Worm (Caenorhabditis elegans) whole organism, late embryonic: ENCODE measurements around the gene Y38H6C.4.

Source experiments
- C08G9.2 ChIP-seq: sonication (generic microtip); optimal IDR thresholded peaks from 2 replicates; lab custom pipeline; 2016; ENCODE audit warnings: mild to moderate bottlenecking, missing genetic modification characterization, moderate library complexity, missing compliant biosample characterization
- K02D7.2 ChIP-seq: sonication (generic microtip); optimal IDR thresholded peaks from 2 replicates; lab custom pipeline; 2017; ENCODE audit warnings: mild to moderate bottlenecking, missing genetic modification characterization, missing compliant biosample characterization
- K09A11.1 ChIP-seq: sonication (generic microtip); optimal IDR thresholded peaks from 2 replicates; lab custom pipeline; 2017; ENCODE audit warnings: antibody characterized with exemption, mild to moderate bottlenecking, missing genetic modification characterization, missing compliant biosample characterization; ENCODE audit not compliant: insufficient read depth
- T23F11.4 ChIP-seq: fragments of 200-800 bp; sonication (Bioruptor generic); optimal IDR thresholded peaks from 2 replicates; lab custom pipeline; 2018; ENCODE audit warnings: mild to moderate bottlenecking, missing genetic modification characterization, missing compliant biosample characterization
- ahr-1 ChIP-seq: sonication (generic microtip); optimal IDR thresholded peaks from 2 replicates; lab custom pipeline; 2016; ENCODE audit warnings: missing genetic modification characterization, missing compliant biosample characterization
- ama-1 ChIP-seq: fragments of 150-350 bp; optimal IDR thresholded peaks from 2 replicates; lab custom pipeline; 2014
- ceh-14 ChIP-seq: sonication (generic microtip); optimal IDR thresholded peaks from 2 replicates; lab custom pipeline; 2016; ENCODE audit warnings: missing genotype, missing genetic modification characterization, missing compliant biosample characterization
- ceh-19 ChIP-seq: fragments of 200-800 bp; sonication (Bioruptor generic); optimal IDR thresholded peaks from 2 replicates; lab custom pipeline; 2018; ENCODE audit warnings: mild to moderate bottlenecking, missing genetic modification characterization, missing compliant biosample characterization
- ceh-22 ChIP-seq: sonication (generic microtip); optimal IDR thresholded peaks from 2 replicates; lab custom pipeline; 2017; ENCODE audit warnings: missing biosample characterization, missing genetic modification characterization
- ceh-24 ChIP-seq: sonication (generic microtip); optimal IDR thresholded peaks from 2 replicates; lab custom pipeline; 2016; ENCODE audit warnings: mild to moderate bottlenecking, missing genetic modification characterization, missing compliant biosample characterization
- ceh-30 ChIP-seq: fragments of 150-350 bp; optimal IDR thresholded peaks from 2 replicates; lab custom pipeline; 2014; ENCODE audit warnings: missing biosample characterization, missing genetic modification characterization
- ceh-31 ChIP-seq: sonication (generic microtip); optimal IDR thresholded peaks from 2 replicates; lab custom pipeline; 2016; ENCODE audit warnings: missing genetic modification characterization, missing compliant biosample characterization
- ceh-34 ChIP-seq: sonication (generic microtip); optimal IDR thresholded peaks from 2 replicates; lab custom pipeline; 2016; ENCODE audit warnings: mild to moderate bottlenecking, missing genetic modification characterization, missing compliant biosample characterization
- ceh-45 ChIP-seq: fragments of 200-800 bp; sonication (Bioruptor generic); IDR thresholded peaks from 2 replicates; pipeline ENCODE4 v1.3.6; 2022; ENCODE audit warnings: missing genetic modification reagents, missing genetic modification characterization, missing compliant biosample characterization
- ceh-48 ChIP-seq: sonication (generic microtip); optimal IDR thresholded peaks from 2 replicates; lab custom pipeline; 2016; ENCODE audit warnings: missing genetic modification characterization, inconsistent platforms, missing compliant biosample characterization
- ceh-6 ChIP-seq: fragments of 200-800 bp; sonication (Bioruptor generic); optimal IDR thresholded peaks from 2 replicates; lab custom pipeline; 2018; ENCODE audit warnings: mild to moderate bottlenecking, missing genetic modification characterization, missing compliant biosample characterization
- ceh-9 ChIP-seq: sonication (generic microtip); optimal IDR thresholded peaks from 2 replicates; lab custom pipeline; 2016; ENCODE audit warnings: mild to moderate bottlenecking, missing genetic modification characterization, inconsistent platforms, missing compliant biosample characterization
- che-1 ChIP-seq: sonication (generic microtip); optimal IDR thresholded peaks from 2 replicates; lab custom pipeline; 2016; ENCODE audit warnings: mild to moderate bottlenecking, missing genetic modification characterization, missing compliant biosample characterization
- elt-2 ChIP-seq: sonication (generic microtip); optimal IDR thresholded peaks from 2 replicates; lab custom pipeline; 2016; ENCODE audit warnings: missing genetic modification reagents, missing genetic modification characterization, missing compliant biosample characterization
- elt-4 ChIP-seq: sonication (generic microtip); optimal IDR thresholded peaks from 2 replicates; lab custom pipeline; 2016; ENCODE audit warnings: missing genetic modification characterization, missing compliant biosample characterization
- ets-4 ChIP-seq: sonication (generic microtip); optimal IDR thresholded peaks from 2 replicates; lab custom pipeline; 2016; ENCODE audit warnings: missing genetic modification characterization, missing compliant biosample characterization
- eyg-1 ChIP-seq: sonication (generic microtip); optimal IDR thresholded peaks from 2 replicates; lab custom pipeline; 2016; ENCODE audit warnings: missing genotype, missing genetic modification characterization, missing compliant biosample characterization
- fkh-10 ChIP-seq: fragments of 150-350 bp; optimal IDR thresholded peaks from 2 replicates; lab custom pipeline; 2014; ENCODE audit warnings: missing biosample characterization, missing genetic modification reagents, missing genetic modification characterization
- fkh-6 ChIP-seq: sonication (generic microtip); optimal IDR thresholded peaks from 2 replicates; lab custom pipeline; 2016; ENCODE audit warnings: missing genetic modification characterization, missing compliant biosample characterization
- gmeb-2 ChIP-seq: sonication (generic microtip); optimal IDR thresholded peaks from 2 replicates; lab custom pipeline; 2016; ENCODE audit warnings: missing genetic modification characterization, inconsistent platforms, missing compliant biosample characterization
- hlh-30 ChIP-seq: sonication (generic microtip); optimal IDR thresholded peaks from 2 replicates; lab custom pipeline; 2017; ENCODE audit warnings: antibody characterized with exemption, missing genetic modification characterization, missing compliant biosample characterization; ENCODE audit not compliant: insufficient read depth
- hlh-8 ChIP-seq: sonication (generic microtip); optimal IDR thresholded peaks from 2 replicates; lab custom pipeline; 2016; ENCODE audit warnings: missing genotype, missing genetic modification characterization, missing compliant biosample characterization
- lim-6 ChIP-seq: sonication (generic microtip); optimal IDR thresholded peaks from 2 replicates; lab custom pipeline; 2016; ENCODE audit warnings: missing genetic modification characterization, missing compliant biosample characterization
- lin-11 ChIP-seq: fragments of 200-800 bp; sonication (Bioruptor generic); optimal IDR thresholded peaks from 2 replicates; lab custom pipeline; 2018; ENCODE audit warnings: mild to moderate bottlenecking, missing genetic modification characterization, missing compliant biosample characterization
- nfya-1 ChIP-seq: sonication (generic microtip); optimal IDR thresholded peaks from 2 replicates; lab custom pipeline; 2017; ENCODE audit warnings: missing genetic modification characterization, mild to moderate bottlenecking, missing compliant biosample characterization, antibody characterized with exemption, moderate library complexity
- nhr-11 ChIP-seq: fragments of 150-350 bp; optimal IDR thresholded peaks from 2 replicates; lab custom pipeline; 2014; ENCODE audit warnings: missing biosample characterization, missing genetic modification characterization
- nhr-232 ChIP-seq: sonication (generic microtip); optimal IDR thresholded peaks from 2 replicates; lab custom pipeline; 2016; ENCODE audit warnings: missing genetic modification characterization, missing compliant biosample characterization
- odd-2 ChIP-seq: sonication (generic microtip); optimal IDR thresholded peaks from 2 replicates; lab custom pipeline; 2017; ENCODE audit warnings: antibody characterized with exemption, mild to moderate bottlenecking, missing genetic modification characterization, missing compliant biosample characterization
- pag-3 ChIP-seq: sonication (generic microtip); optimal IDR thresholded peaks from 2 replicates; lab custom pipeline; 2016; ENCODE audit warnings: missing compliant biosample characterization, missing genetic modification characterization, borderline replicate concordance
- pat-9 ChIP-seq: fragments of 200-800 bp; sonication (Bioruptor generic); optimal IDR thresholded peaks from 2 replicates; lab custom pipeline; 2018; ENCODE audit warnings: mild to moderate bottlenecking, missing genetic modification characterization, moderate library complexity, missing compliant biosample characterization
- pax-1 ChIP-seq: fragments of 150-350 bp; optimal IDR thresholded peaks from 2 replicates; lab custom pipeline; 2014; ENCODE audit warnings: missing biosample characterization, missing genetic modification characterization
- pha-2 ChIP-seq: sonication (generic microtip); optimal IDR thresholded peaks from 2 replicates; lab custom pipeline; 2017; ENCODE audit warnings: mild to moderate bottlenecking, missing genetic modification characterization, missing compliant biosample characterization
- ref-2 ChIP-seq: sonication (generic microtip); optimal IDR thresholded peaks from 2 replicates; lab custom pipeline; 2016; ENCODE audit warnings: missing genetic modification characterization, missing compliant biosample characterization
- sdc-2 ChIP-seq: sonication (generic microtip); optimal IDR thresholded peaks from 2 replicates; lab custom pipeline; 2016; ENCODE audit warnings: missing genotype, missing genetic modification characterization, missing compliant biosample characterization
- sox-4 ChIP-seq: sonication (generic microtip); optimal IDR thresholded peaks from 2 replicates; lab custom pipeline; 2017; ENCODE audit warnings: mild to moderate bottlenecking, missing genetic modification characterization, inconsistent platforms, missing compliant biosample characterization
- syd-9 ChIP-seq: sonication (generic microtip); optimal IDR thresholded peaks from 2 replicates; lab custom pipeline; 2016; ENCODE audit warnings: mild to moderate bottlenecking, missing genetic modification characterization, moderate library complexity, missing compliant biosample characterization
- tbx-2 ChIP-seq: sonication (generic microtip); optimal IDR thresholded peaks from 2 replicates; lab custom pipeline; 2016; ENCODE audit warnings: missing genetic modification characterization, missing compliant biosample characterization
- tbx-7 ChIP-seq: sonication (generic microtip); optimal IDR thresholded peaks from 2 replicates; lab custom pipeline; 2016; ENCODE audit warnings: missing genotype, missing genetic modification characterization, missing compliant biosample characterization
- unc-3 ChIP-seq, 2 experiments: fragments of 200-800 bp in 1 of 2; sonication (Bioruptor generic) in 1 of 2; sonication (generic microtip) in 1 of 2; conservative IDR thresholded peaks in 1 of 2; optimal IDR thresholded peaks in 1 of 2; 2 replicates each; pipeline versions ENCODE4 v1.3.6 to Lab custom; 2016 to 2022; ENCODE audit warnings: missing compliant biosample characterization in 2 of 2, missing genetic modification characterization in 2 of 2, missing genetic modification reagents in 1 of 2
- unc-42 ChIP-seq: sonication (generic microtip); optimal IDR thresholded peaks from 2 replicates; lab custom pipeline; 2016; ENCODE audit warnings: missing genotype, missing genetic modification characterization, missing compliant biosample characterization
- unc-55 ChIP-seq: sonication (generic microtip); optimal IDR thresholded peaks from 2 replicates; lab custom pipeline; 2017; ENCODE audit warnings: missing biosample characterization, missing genetic modification reagents, missing genetic modification characterization
- unc-86 ChIP-seq: sonication (generic microtip); optimal IDR thresholded peaks from 2 replicates; lab custom pipeline; 2016; ENCODE audit warnings: missing genetic modification characterization, missing compliant biosample characterization
- ztf-16 ChIP-seq: sonication (generic microtip); optimal IDR thresholded peaks from 2 replicates; lab custom pipeline; 2017; ENCODE audit warnings: missing genetic modification characterization, missing compliant biosample characterization

Y38H6C.4 gene

DNA sequence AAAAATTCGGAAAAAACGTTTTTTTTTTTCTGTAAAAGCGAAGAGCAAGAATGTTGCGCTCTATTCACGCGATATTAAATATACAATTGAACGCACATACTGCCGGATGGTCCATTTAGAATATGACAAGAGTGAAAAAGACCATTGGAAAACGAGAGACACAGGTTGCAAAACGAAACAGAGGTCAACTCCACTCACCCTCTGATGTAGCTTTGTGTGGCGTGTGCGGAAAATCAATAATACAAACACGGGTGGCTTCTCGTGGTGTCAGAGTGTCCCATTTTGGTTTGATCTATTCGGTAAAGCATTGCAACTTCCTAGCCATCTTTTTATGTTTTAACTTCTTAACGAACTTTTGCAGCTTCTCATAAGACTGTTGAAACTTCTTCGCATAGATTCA is 40.1 kb downstream of the Y38H6C.4 start (continued):
- no peak for TF ChIP-seq pat-9

ce11 chrV:20460808-20461207 is 44.1 kb downstream of the Y38H6C.4 start, which contains the start of gene B0250.18:
B0250.18 (minus strand) TSS chrV:20460908.
- TF ChIP-seq syd-9 (tag; lab: Kevin White, UChicago) (no peak), unc-3 (GFP tag; conservative IDR thresholded peaks at IDR 0.05; lab: Robert Waterston, UW) (no peak), unc-3 (tag; optimal IDR thresholded peaks at IDR 0.05; lab: Kevin White, UChicago) (no peak), ahr-1 (tag; lab: Kevin White, UChicago) (no peak), pha-2 (tag; lab: Kevin White, UChicago) (no peak), eyg-1 (tag; lab: Kevin White, UChicago) (no peak), pag-3 (tag; lab: Kevin White, UChicago) (no peak), ztf-16 (tag; lab: Kevin White, UChicago) (no peak), K09A11.1 (tag; lab: Kevin White, UChicago) (no peak)
- TF ChIP-seq, all 69 proteins: peak for 0

ce11 chrV:20457155-20457554 is 47.7 kb downstream of the Y38H6C.4 start:
- TF ChIP-seq ceh-22 (tag; lab: Kevin White, UChicago) (no peak), lin-11 (tag; lab: Kevin White, UChicago) (no peak), syd-9 (tag; lab: Kevin White, UChicago) (no peak), sdc-2 (tag; lab: Kevin White, UChicago) (no peak), pax-1 (tag; lab: Kevin White, UChicago) (no peak), fkh-10 (GFP tag; lab: Kevin White, UChicago) (no peak), gmeb-2 (tag; lab: Kevin White, UChicago) (no peak), unc-55 (GFP tag; lab: Kevin White, UChicago) (peak; percentile 7), unc-86 (tag; lab: Kevin White, UChicago) (no peak), ceh-6 (GFP tag; lab: Kevin White, UChicago) (no peak), ceh-9 (tag; lab: Kevin White, UChicago) (no peak), pat-9 (no peak), fkh-6 (tag; lab: Kevin White, UChicago) (no peak), ceh-31 (tag; lab: Kevin White, UChicago) (peak; percentile 10), che-1 (tag; lab: Kevin White, UChicago) (no peak), ceh-24 (tag; lab: Kevin White, UChicago) (no peak), pag-3 (tag; lab: Kevin White, UChicago) (no peak), nhr-11 (no peak), ceh-14 (tag; lab: Kevin White, UChicago) (no peak), nhr-232 (tag; lab: Kevin White, UChicago) (no peak), odd-2 (tag; lab: Kevin White, UChicago) (no peak), K02D7.2 (tag; lab: Kevin White, UChicago) (no peak), elt-4 (tag; lab: Kevin White, UChicago) (no peak), ref-2 (tag; lab: Kevin White, UChicago) (no peak), elt-2 (tag; lab: Kevin White, UChicago) (no peak), ahr-1 (tag; lab: Kevin White, UChicago) (no peak), tbx-2 (tag; lab: Kevin White, UChicago) (peak; percentile 22), hlh-8 (tag; lab: Kevin White, UChicago) (no peak), lim-6 (tag; lab: Kevin White, UChicago) (no peak), T23F11.4 (GFP tag; lab: Kevin White, UChicago) (no peak), sox-4 (no peak), ceh-45 (GFP tag; lab: Robert Waterston, UW) (no peak), hlh-30 (tag; lab: Kevin White, UChicago) (peak; percentile 35), ceh-34 (tag; lab: Kevin White, UChicago) (no peak), nfya-1 (tag; lab: Kevin White, UChicago) (peak; percentile 17), ztf-16 (tag; lab: Kevin White, UChicago) (no peak), pha-2 (tag; lab: Kevin White, UChicago) (no peak), ceh-48 (tag; lab: Kevin White, UChicago) (peak; percentile 83), tbx-7 (no peak), ama-1 (lab: Kevin White, UChicago) (no peak), ets-4 (no peak), eyg-1 (tag; lab: Kevin White, UChicago) (no peak), unc-42 (tag; lab: Kevin White, UChicago) (no peak), ceh-19 (GFP tag; lab: Kevin White, UChicago) (no peak), C08G9.2 (tag; lab: Kevin White, UChicago) (no peak), ceh-30 (tag; lab: Kevin White, UChicago) (no peak)
